Fruit fly (Drosophila melanogaster) whole organism, embryonic: ENCODE measurements around the gene vers.

Experiments
- CG10462 ChIP-seq: fragments of 200-800 bp; sonication (Bioruptor generic); optimal IDR thresholded peaks from 2 replicates; lab custom pipeline; 2016; ENCODE audit warnings: missing biosample characterization, missing genetic modification characterization
- CG10543 ChIP-seq: fragments of 200-800 bp; sonication (Bioruptor generic); optimal IDR thresholded peaks from 3 replicates; lab custom pipeline; 2017; ENCODE audit warnings: missing biosample characterization, mild to moderate bottlenecking, missing genetic modification characterization, moderate library complexity
- CG10565 ChIP-seq: fragments of 200-800 bp; sonication (Bioruptor generic); optimal IDR thresholded peaks from 3 replicates; lab custom pipeline; 2016; ENCODE audit warnings: missing biosample characterization, mild to moderate bottlenecking, missing genetic modification characterization
- CG11398 ChIP-seq: fragments of 200-800 bp; sonication (Bioruptor generic); optimal IDR thresholded peaks from 2 replicates; lab custom pipeline; 2016; ENCODE audit warnings: missing biosample characterization, missing genetic modification characterization
- CG11504 ChIP-seq: fragments of 200-800 bp; sonication (Bioruptor generic); optimal IDR thresholded peaks from 3 replicates; lab custom pipeline; 2019; ENCODE audit warnings: missing biosample characterization, mild to moderate bottlenecking, missing genetic modification characterization, moderate library complexity
- CG12219 ChIP-seq: fragments of 200-800 bp; sonication (Bioruptor generic); optimal IDR thresholded peaks from 3 replicates; lab custom pipeline; 2018; ENCODE audit warnings: missing biosample characterization, mild to moderate bottlenecking, missing genetic modification characterization
- CG13624 ChIP-seq: fragments of 200-800 bp; sonication (Bioruptor generic); optimal IDR thresholded peaks from 2 replicates; lab custom pipeline; 2016; ENCODE audit warnings: missing biosample characterization, missing genetic modification characterization
- CG14710 ChIP-seq: fragments of 200-800 bp; sonication (Bioruptor generic); optimal IDR thresholded peaks from 3 replicates; lab custom pipeline; 2019; ENCODE audit warnings: missing biosample characterization, mild to moderate bottlenecking, missing genetic modification characterization, moderate library complexity
- CG15269 ChIP-seq: fragments of 200-800 bp; sonication (Bioruptor generic); optimal IDR thresholded peaks from 2 replicates; lab custom pipeline; 2018; ENCODE audit warnings: missing biosample characterization, mild to moderate bottlenecking, missing genetic modification characterization, moderate library complexity
- CG15514 ChIP-seq: fragments of 200-800 bp; sonication (Bioruptor generic); optimal IDR thresholded peaks from 3 replicates; lab custom pipeline; 2017; ENCODE audit warnings: missing biosample characterization, missing genetic modification characterization, mild to moderate bottlenecking, moderate library complexity, missing genetic modification reagents
- CG15696 ChIP-seq: fragments of 200-800 bp; sonication (Bioruptor generic); optimal IDR thresholded peaks from 2 replicates; lab custom pipeline; 2019; ENCODE audit warnings: missing biosample characterization, mild to moderate bottlenecking, missing genetic modification characterization, moderate library complexity
- CG1602 ChIP-seq: fragments of 200-800 bp; sonication (Bioruptor generic); optimal IDR thresholded peaks from 3 replicates; lab custom pipeline; 2016; ENCODE audit warnings: missing biosample characterization, missing genetic modification characterization
- CG17186 ChIP-seq: fragments of 200-800 bp; sonication (Bioruptor generic); optimal IDR thresholded peaks from 3 replicates; lab custom pipeline; 2017; ENCODE audit warnings: missing biosample characterization, missing genetic modification reagents, missing genetic modification characterization
- CG17829 ChIP-seq: fragments of 200-800 bp; optimal IDR thresholded peaks from 2 replicates; lab custom pipeline; 2019; ENCODE audit warnings: missing biosample characterization, mild to moderate bottlenecking, missing genetic modification characterization, moderate library complexity
- CG2712 ChIP-seq: fragments of 200-800 bp; optimal IDR thresholded peaks from 3 replicates; lab custom pipeline; 2019; ENCODE audit warnings: missing biosample characterization, mild to moderate bottlenecking, missing genetic modification characterization, moderate library complexity
- CG43689 ChIP-seq: fragments of 200-800 bp; sonication (Bioruptor generic); IDR thresholded peaks from 2 replicates; pipeline ENCODE4 v1.3.6; 2022; ENCODE audit warnings: missing biosample characterization, missing genetic modification characterization
- CG4854 ChIP-seq: fragments of 200-800 bp; sonication (Bioruptor generic); optimal IDR thresholded peaks from 2 replicates; lab custom pipeline; 2016; ENCODE audit warnings: missing biosample characterization, missing genetic modification characterization, inconsistent platforms
- CG6175 ChIP-seq: fragments of 200-800 bp; sonication (Bioruptor generic); IDR thresholded peaks from 3 replicates; pipeline ENCODE4 v1.3.6; 2022; ENCODE audit warnings: missing biosample characterization, missing genetic modification characterization
- CG8281 ChIP-seq: fragments of 200-800 bp; sonication (Bioruptor generic); optimal IDR thresholded peaks from 2 replicates; lab custom pipeline; 2018; ENCODE audit warnings: missing biosample characterization, mild to moderate bottlenecking, missing genetic modification characterization, moderate library complexity
- CHES-1-like ChIP-seq: fragments of 200-800 bp; sonication (Bioruptor generic); optimal IDR thresholded peaks from 2 replicates; lab custom pipeline; 2016; ENCODE audit warnings: missing biosample characterization, missing genetic modification characterization
- CrebB ChIP-seq: fragments of 200-800 bp; sonication (Bioruptor generic); optimal IDR thresholded peaks from 3 replicates; lab custom pipeline; 2018; ENCODE audit warnings: missing biosample characterization, mild to moderate bottlenecking, missing genetic modification characterization
- Drgx ChIP-seq: fragments of 200-800 bp; sonication (Bioruptor generic); IDR thresholded peaks from 2 replicates; pipeline ENCODE4 v1.3.6; 2022; ENCODE audit warnings: missing biosample characterization, missing genetic modification characterization
- HLH3B ChIP-seq: fragments of 200-800 bp; sonication (Bioruptor generic); IDR thresholded peaks from 2 replicates; pipeline ENCODE4 v1.3.6; 2022; ENCODE audit warnings: missing biosample characterization, missing genetic modification characterization
- Hey ChIP-seq: fragments of 200-800 bp; sonication (Bioruptor generic); optimal IDR thresholded peaks from 3 replicates; lab custom pipeline; 2018; ENCODE audit warnings: missing biosample characterization, mild to moderate bottlenecking, missing genetic modification characterization
- Hmx ChIP-seq: fragments of 200-800 bp; sonication (Bioruptor generic); optimal IDR thresholded peaks from 2 replicates; lab custom pipeline; 2016; ENCODE audit warnings: missing biosample characterization, missing genetic modification characterization
- Hr51 ChIP-seq, 2 experiments: fragments of 200-800 bp; sonication (Bioruptor generic); optimal IDR thresholded peaks; 2 replicates in 1 of 2; 3 replicates in 1 of 2; lab custom pipeline; 2016 to 2018; ENCODE audit warnings: missing biosample characterization in 2 of 2, missing genetic modification characterization in 2 of 2, mild to moderate bottlenecking in 1 of 2, moderate library complexity in 1 of 2
- Jarid2 ChIP-seq: fragments of 200-800 bp; sonication (Bioruptor generic); optimal IDR thresholded peaks from 3 replicates; lab custom pipeline; 2017; ENCODE audit warnings: mild to moderate bottlenecking, missing biosample characterization, missing genetic modification reagents, missing genetic modification characterization
- Mad ChIP-seq: fragments of 200-800 bp; sonication (Bioruptor generic); optimal IDR thresholded peaks from 2 replicates; lab custom pipeline; 2016; ENCODE audit warnings: missing biosample characterization, missing genetic modification characterization
- PHDP ChIP-seq: fragments of 200-800 bp; sonication (Bioruptor generic); optimal IDR thresholded peaks from 3 replicates; lab custom pipeline; 2018; ENCODE audit warnings: missing biosample characterization, mild to moderate bottlenecking, missing genetic modification characterization, moderate library complexity
- Ptx1 ChIP-seq: fragments of 200-800 bp; sonication (Bioruptor generic); IDR thresholded peaks from 2 replicates; pipeline ENCODE4 v1.3.6; 2022; ENCODE audit warnings: missing biosample characterization, missing genetic modification characterization
- Rfx ChIP-seq: fragments of 200-800 bp; sonication (Bioruptor generic); IDR thresholded peaks from 2 replicates; pipeline ENCODE4 v1.3.6; 2022; ENCODE audit warnings: missing biosample characterization, missing genetic modification characterization
- Sry-β ChIP-seq: fragments of 200-800 bp; sonication (Bioruptor generic); optimal IDR thresholded peaks from 2 replicates; lab custom pipeline; 2018; ENCODE audit warnings: missing biosample characterization, mild to moderate bottlenecking, missing genetic modification characterization, moderate library complexity
- Taf1 ChIP-seq: fragments of 200-800 bp; sonication (Bioruptor generic); IDR thresholded peaks from 2 replicates; pipeline ENCODE4 v1.3.6; 2022; ENCODE audit warnings: missing biosample characterization, missing genetic modification characterization
- bowl ChIP-seq: fragments of 200-800 bp; sonication (Bioruptor generic); IDR thresholded peaks from 2 replicates; pipeline ENCODE4 v1.3.6; 2022; ENCODE audit warnings: missing biosample characterization, missing genetic modification characterization
- caup ChIP-seq: fragments of 200-800 bp; sonication (Bioruptor generic); optimal IDR thresholded peaks from 3 replicates; lab custom pipeline; 2017; ENCODE audit warnings: missing biosample characterization, mild to moderate bottlenecking, missing genetic modification characterization, moderate library complexity; ENCODE audit not compliant: severe bottlenecking
- ci ChIP-seq: fragments of 200-800 bp; sonication (Bioruptor generic); IDR thresholded peaks from 3 replicates; pipeline ENCODE4 v1.3.6; 2022; ENCODE audit warnings: missing biosample characterization, missing genetic modification characterization
- dati ChIP-seq: fragments of 200-800 bp; sonication (Bioruptor generic); IDR thresholded peaks from 2 replicates; pipeline ENCODE4 v1.3.6; 2022; ENCODE audit warnings: missing biosample characterization, missing genetic modification characterization
- dmrt99B ChIP-seq: fragments of 200-800 bp; sonication (Bioruptor generic); optimal IDR thresholded peaks from 2 replicates; lab custom pipeline; 2018; ENCODE audit warnings: missing biosample characterization, mild to moderate bottlenecking, missing genetic modification characterization, moderate library complexity
- grau ChIP-seq: fragments of 200-800 bp; optimal IDR thresholded peaks from 3 replicates; lab custom pipeline; 2019; ENCODE audit warnings: missing biosample characterization, mild to moderate bottlenecking, missing genetic modification characterization, moderate library complexity
- gsb-n ChIP-seq: fragments of 200-800 bp; sonication (Bioruptor generic); optimal IDR thresholded peaks from 3 replicates; lab custom pipeline; 2018; ENCODE audit warnings: missing biosample characterization, mild to moderate bottlenecking, missing genetic modification characterization
- jigr1 ChIP-seq: fragments of 200-800 bp; sonication (Bioruptor generic); IDR thresholded peaks from 3 replicates; pipeline ENCODE4 v1.3.6; 2022; ENCODE audit warnings: missing biosample characterization, missing genetic modification characterization
- jing ChIP-seq: fragments of 200-800 bp; sonication (Bioruptor generic); optimal IDR thresholded peaks from 2 replicates; lab custom pipeline; 2018; ENCODE audit warnings: missing biosample characterization, mild to moderate bottlenecking, missing genetic modification characterization
- klu ChIP-seq: fragments of 200-800 bp; sonication (Bioruptor generic); IDR thresholded peaks from 2 replicates; pipeline ENCODE4 v1.3.6; 2022; ENCODE audit warnings: missing biosample characterization, missing genetic modification characterization
- lbe ChIP-seq: fragments of 200-800 bp; sonication (Bioruptor generic); optimal IDR thresholded peaks from 2 replicates; lab custom pipeline; 2016; ENCODE audit warnings: missing biosample characterization, mild to moderate bottlenecking, missing genetic modification characterization
- lola ChIP-seq, 3 experiments: fragments of >200 bp in 2 of 3; fragments of 200-800 bp in 1 of 3; sonication (Bioruptor generic) in 1 of 3; optimal IDR thresholded peaks; 2 replicates each; lab custom pipeline; 2017 to 2019; ENCODE audit warnings: missing biosample characterization in 3 of 3, missing genetic modification characterization in 3 of 3, mild to moderate bottlenecking in 1 of 3, moderate library complexity in 1 of 3
- slp2 ChIP-seq: fragments of 200-800 bp; sonication (Bioruptor generic); optimal IDR thresholded peaks from 2 replicates; lab custom pipeline; 2016; ENCODE audit warnings: missing biosample characterization, missing genetic modification characterization
- so ChIP-seq: fragments of 200-800 bp; sonication (Bioruptor generic); IDR thresholded peaks from 3 replicates; pipeline ENCODE4 v1.3.6; 2022; ENCODE audit warnings: missing biosample characterization, missing genetic modification characterization
- sug ChIP-seq: fragments of 200-800 bp; optimal IDR thresholded peaks from 2 replicates; lab custom pipeline; 2019; ENCODE audit warnings: missing biosample characterization, mild to moderate bottlenecking, missing genetic modification characterization, moderate library complexity
- vnd ChIP-seq: fragments of 200-800 bp; sonication (Bioruptor generic); IDR thresholded peaks from 3 replicates; pipeline ENCODE4 v1.3.6; 2022; ENCODE audit warnings: missing biosample characterization, missing genetic modification characterization; ENCODE audit not compliant: partially characterized antibody
- wor ChIP-seq: fragments of 200-800 bp; sonication (Bioruptor generic); IDR thresholded peaks from 2 replicates; pipeline ENCODE4 v1.3.6; 2022; ENCODE audit warnings: missing biosample characterization, missing genetic modification characterization

vers gene

DNA sequence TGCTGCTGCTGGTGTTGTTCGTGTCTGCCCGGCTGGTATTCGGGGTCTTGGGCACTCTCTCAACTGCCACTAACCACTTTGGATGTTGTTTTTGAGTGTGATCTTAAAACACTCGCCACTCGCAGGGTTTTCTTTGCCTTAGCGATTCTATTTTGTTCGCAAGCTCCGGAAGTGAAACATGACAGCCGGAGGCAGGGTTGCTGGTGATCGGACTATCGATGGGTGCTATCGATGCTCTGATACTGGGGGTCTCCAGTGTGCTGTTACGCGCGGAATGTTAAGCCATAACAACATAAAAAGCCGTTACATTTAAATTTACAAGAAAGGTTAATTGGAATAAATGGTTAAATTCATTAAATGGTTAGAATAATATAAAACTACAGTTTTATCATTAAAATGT is 9.1 kb downstream of the vers start, which contains the start of gene yps (continued):
- TF ChIP-seq CG15514: peak; percentile 96
- peak; percentile 99 for TF ChIP-seq ci (GFP tag; lab: Robert Waterston, UW)
- TF ChIP-seq CG17186 (GFP tag; lab: Kevin White, UChicago): peak; percentile 100
- TF ChIP-seq jing (GFP tag; lab: Kevin White, UChicago): no peak
- no peak; the same call in 1 of the 2 replicates for TF ChIP-seq klu (GFP tag; lab: Robert Waterston, UW)
- TF ChIP-seq Jarid2 (GFP tag; lab: Kevin White, UChicago): peak; percentile 85
- TF ChIP-seq lbe: peak; percentile 89
- TF ChIP-seq dati: peak; percentile 92
- TF ChIP-seq Hey (tag; lab: Kevin White, UChicago): peak; percentile 95
- TF ChIP-seq Taf1: peak; percentile 39; the same call in 1 of the 2 replicates
- TF ChIP-seq jigr1 (GFP tag; lab: Robert Waterston, UW): no peak
- peak; percentile 93 for TF ChIP-seq slp2 (GFP tag; lab: Kevin White, UChicago)
- TF ChIP-seq Mad (GFP tag; lab: Kevin White, UChicago): peak; percentile 94
- TF ChIP-seq dmrt99B (tag; lab: Kevin White, UChicago): peak; percentile 81
- peak; percentile 93 for TF ChIP-seq PHDP
- peak; percentile 83 for TF ChIP-seq CG43689 (GFP tag; lab: Robert Waterston, UW)
- peak; percentile 68 for TF ChIP-seq CG8281
- peak; percentile 61 for TF ChIP-seq CG1602 (GFP tag; lab: Kevin White, UChicago)
- TF ChIP-seq lola (GFP tag; optimal IDR thresholded peaks at IDR 0.05; lab: Kevin White, UChicago): peak in 1 of 3 experiments; percentile 61
- TF ChIP-seq CG6175 (GFP tag; lab: Robert Waterston, UW): peak; percentile 87
- TF ChIP-seq grau: peak; percentile 87
- peak; percentile 49; the same call in 1 of the 3 replicates for TF ChIP-seq vnd (GFP tag; lab: Robert Waterston, UW)
- peak; percentile 82 for TF ChIP-seq Ptx1
- TF ChIP-seq CG12219 (GFP tag; lab: Kevin White, UChicago): peak; percentile 94
- TF ChIP-seq sug: peak; percentile 95
- TF ChIP-seq CG4854 (GFP tag; lab: Kevin White, UChicago): peak; percentile 92
- peak; percentile 94 for TF ChIP-seq CG13624 (GFP tag; lab: Kevin White, UChicago)
- TF ChIP-seq CG11398 (GFP tag; lab: Kevin White, UChicago): peak; percentile 96
- TF ChIP-seq Drgx (GFP tag; lab: Robert Waterston, UW): peak; percentile 71
- TF ChIP-seq CG11504 (tag; lab: Kevin White, UChicago): peak; percentile 85
- peak; percentile 27 for TF ChIP-seq Hmx (GFP tag; lab: Kevin White, UChicago)
- no peak for TF ChIP-seq CG10565 (GFP tag; lab: Kevin White, UChicago)
- TF ChIP-seq CG17829: peak; percentile 90
- peak; percentile 97 for TF ChIP-seq CrebB (tag; lab: Kevin White, UChicago)
- peak; percentile 63 for TF ChIP-seq CG15696
- peak; percentile 90 for TF ChIP-seq so (GFP tag; lab: Robert Waterston, UW)
- TF ChIP-seq CG15269 (tag; lab: Kevin White, UChicago): peak; percentile 89
- TF ChIP-seq gsb-n (tag; lab: Kevin White, UChicago): peak; percentile 91
- peak; percentile 73 for TF ChIP-seq CG10462 (GFP tag; lab: Kevin White, UChicago)
- TF ChIP-seq CG14710 (tag; lab: Kevin White, UChicago): peak; percentile 92
- peak; percentile 80 for TF ChIP-seq bowl
- TF ChIP-seq CG2712 (tag; lab: Kevin White, UChicago): peak; percentile 91
- TF ChIP-seq caup (GFP tag; lab: Kevin White, UChicago): peak; percentile 99
- peak; percentile 98 for TF ChIP-seq CG10543
- TF ChIP-seq HLH3B (GFP tag; lab: Robert Waterston, UW): peak; percentile 87; the same call in 1 of the 2 replicates
- TF ChIP-seq Sry-β: peak; percentile 74
- TF ChIP-seq Hr51 (GFP tag; optimal IDR thresholded peaks at IDR 0.05; lab: Kevin White, UChicago): peak; percentile 83 to 95
- peak; percentile 97 for TF ChIP-seq Rfx (GFP tag; lab: Robert Waterston, UW)
- TF ChIP-seq CHES-1-like (GFP tag; lab: Kevin White, UChicago): peak; percentile 96
- TF ChIP-seq wor: peak; percentile 56
